Worm (Caenorhabditis elegans) whole organism, L4 larva: ENCODE data around the gene eif-3.G.

Experiments
- aha-1 ChIP-seq: fragments of 150-350 bp; peaks from one replicate; lab custom pipeline; 2014; ENCODE audit warnings: missing biosample characterization, missing genetic modification characterization
- egl-27 ChIP-seq: sonication (generic microtip); optimal IDR thresholded peaks from 3 replicates; lab custom pipeline; 2017; ENCODE audit warnings: missing biosample characterization, missing genetic modification reagents, missing genetic modification characterization
- fos-1 ChIP-seq: fragments of 150-350 bp; optimal IDR thresholded peaks from 2 replicates; lab custom pipeline; 2014; ENCODE audit warnings: missing biosample characterization, missing genetic modification characterization
- lin-15B ChIP-seq: fragments of 150-350 bp; sonication (generic microtip); optimal IDR thresholded peaks from 3 replicates; lab custom pipeline; 2014; ENCODE audit warnings: missing biosample characterization, missing genetic modification characterization
- skn-1 ChIP-seq: fragments of 150-350 bp; optimal IDR thresholded peaks from 2 replicates; lab custom pipeline; 2014; ENCODE audit warnings: missing biosample characterization, missing genetic modification characterization
- unc-62 ChIP-seq, 3 experiments: fragments of 150-350 bp in 1 of 3; sonication (generic microtip); optimal IDR thresholded peaks in 2 of 3; peaks in 1 of 3; 1 replicate in 1 of 3; 2 replicates in 2 of 3; lab custom pipeline; 2014 to 2017; ENCODE audit warnings: missing biosample characterization in 3 of 3, missing genetic modification characterization in 3 of 3, missing genetic modification reagents in 3 of 3, missing genotype in 1 of 3

DNA sequence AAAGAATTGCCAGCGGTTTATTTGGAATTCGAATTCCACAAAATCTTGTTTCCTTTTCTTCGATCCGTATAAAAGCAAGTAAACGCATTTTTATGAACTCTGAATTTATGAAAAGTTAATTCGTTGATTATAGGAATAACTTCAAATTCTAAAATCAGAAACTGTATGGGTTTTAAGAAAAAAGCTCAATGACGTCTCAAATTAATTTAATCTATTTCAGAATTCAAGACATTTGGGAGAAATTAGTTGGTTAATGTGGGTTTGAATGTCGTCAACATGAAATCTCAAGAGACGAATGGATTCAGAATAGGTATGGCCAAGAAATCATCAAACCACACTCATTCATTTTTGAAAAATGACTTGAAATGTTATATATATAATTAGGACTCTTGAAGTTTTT, 46.5 kb upstream of the eif-3.G start, which contains the start of gene F49E12.7:
- TF ChIP-seq egl-27 (tag; lab: Kevin White, UChicago) (no peak), lin-15B (tag; lab: Kevin White, UChicago) (no peak), fos-1 (tag; lab: Kevin White, UChicago) (no peak), aha-1 (tag; lab: Kevin White, UChicago) (no peak), skn-1 (no peak), unc-62 (GFP tag; optimal IDR thresholded peaks at IDR 0.05 in 1 of 2; lab: Kevin White, UChicago) (no peak), unc-62 (tag; optimal IDR thresholded peaks at IDR 0.05; lab: Kevin White, UChicago) (no peak)
